Worm (Caenorhabditis elegans) whole organism, L4 larva: ENCODE results near the gene cyp-13A6.

Experiments used
- D1046.2 ChIP-seq: fragments of 200-800 bp; sonication (Bioruptor generic); IDR thresholded peaks from 2 replicates; pipeline ENCODE4 v1.3.6; 2022; ENCODE audit warnings: missing genetic modification characterization, missing compliant biosample characterization
- F26F4.8 ChIP-seq: fragments of 200-800 bp; sonication (Bioruptor generic); conservative IDR thresholded peaks from 2 replicates; pipeline ENCODE4 v1.3.6; 2022; ENCODE audit warnings: missing genetic modification characterization, missing compliant biosample characterization
- F44E2.7 ChIP-seq: fragments of 200-800 bp; sonication (Bioruptor generic); IDR thresholded peaks from 2 replicates; pipeline ENCODE4 v2.1.2; 2022; ENCODE audit warnings: missing genetic modification characterization, missing compliant biosample characterization
- R02D3.7 ChIP-seq: fragments of 150-350 bp; sonication (generic microtip); optimal IDR thresholded peaks from 3 replicates; lab custom pipeline; 2014; ENCODE audit warnings: missing biosample characterization, missing genetic modification characterization
- T20F7.1 ChIP-seq: fragments of 200-800 bp; sonication (Bioruptor generic); optimal IDR thresholded peaks from 2 replicates; lab custom pipeline; 2018; ENCODE audit warnings: mild to moderate bottlenecking, missing genetic modification characterization, missing compliant biosample characterization
- Y105C5A.15 ChIP-seq: fragments of 200-800 bp; sonication (Bioruptor generic); IDR thresholded peaks from 2 replicates; pipeline ENCODE4 v1.3.6; 2022; ENCODE audit warnings: missing genetic modification characterization, missing compliant biosample characterization
- Y48G9A.11 ChIP-seq: fragments of 200-800 bp; sonication (Bioruptor generic); IDR thresholded peaks from 2 replicates; pipeline ENCODE4 v1.3.6; 2022; ENCODE audit warnings: missing genetic modification reagents, missing genetic modification characterization, missing compliant biosample characterization
- ZK546.5 ChIP-seq, 2 experiments: sonication (generic microtip); optimal IDR thresholded peaks; 2 replicates each; lab custom pipeline; 2017; ENCODE audit warnings: missing biosample characterization in 2 of 2, missing genetic modification characterization in 2 of 2
- aha-1 ChIP-seq: fragments of 150-350 bp; peaks from one replicate; lab custom pipeline; 2014; ENCODE audit warnings: missing biosample characterization, missing genetic modification characterization
- ama-1 ChIP-seq: fragments of 150-350 bp; optimal IDR thresholded peaks from 2 replicates; lab custom pipeline; 2014; ENCODE audit warnings: inconsistent platforms, mixed read lengths
- ceh-20 ChIP-seq: fragments of 200-800 bp; sonication (Bioruptor generic); IDR thresholded peaks from 2 replicates; pipeline ENCODE4 v1.3.6; 2022; ENCODE audit warnings: missing genetic modification reagents, missing genetic modification characterization, missing compliant biosample characterization
- ceh-62 ChIP-seq: sonication (generic microtip); optimal IDR thresholded peaks from 2 replicates; lab custom pipeline; 2017; ENCODE audit warnings: missing biosample characterization, missing genetic modification characterization
- cey-2 ChIP-seq: sonication (generic microtip); optimal IDR thresholded peaks from 3 replicates; lab custom pipeline; 2017; ENCODE audit warnings: missing genetic modification characterization, mild to moderate bottlenecking, missing compliant biosample characterization, antibody characterized with exemption, borderline replicate concordance; ENCODE audit not compliant: insufficient read depth
- daf-12 ChIP-seq: fragments of 150-350 bp; optimal IDR thresholded peaks from 2 replicates; lab custom pipeline; 2014; ENCODE audit warnings: missing biosample characterization, missing genetic modification reagents, missing genetic modification characterization
- daf-16 ChIP-seq, 3 experiments: sonication (generic microtip); optimal IDR thresholded peaks; 2 replicates each; lab custom pipeline; 2016 to 2017; ENCODE audit warnings: missing genetic modification characterization in 3 of 3, missing genetic modification reagents in 3 of 3, mild to moderate bottlenecking in 2 of 3, missing compliant biosample characterization in 2 of 3, missing biosample characterization in 1 of 3, moderate library complexity in 1 of 3
- daf-19 ChIP-seq: fragments of 200-800 bp; sonication (Bioruptor generic); conservative IDR thresholded peaks from 2 replicates; pipeline ENCODE4 v1.3.6; 2022; ENCODE audit warnings: missing genetic modification characterization, missing compliant biosample characterization
- dmd-6 ChIP-seq: fragments of 200-800 bp; sonication (Bioruptor generic); IDR thresholded peaks from 2 replicates; pipeline ENCODE4 v1.3.6; 2022; ENCODE audit warnings: missing genetic modification reagents, missing genetic modification characterization, missing compliant biosample characterization
- dmd-8 ChIP-seq: fragments of 200-800 bp; sonication (Bioruptor generic); IDR thresholded peaks from 2 replicates; pipeline ENCODE4 v1.3.6; 2022; ENCODE audit warnings: missing genetic modification characterization, missing compliant biosample characterization
- dve-1 ChIP-seq: sonication (generic microtip); optimal IDR thresholded peaks from 2 replicates; lab custom pipeline; 2017; ENCODE audit warnings: antibody characterized with exemption, mild to moderate bottlenecking, missing genetic modification characterization, missing compliant biosample characterization; ENCODE audit not compliant: insufficient read depth
- egl-27 ChIP-seq: sonication (generic microtip); optimal IDR thresholded peaks from 3 replicates; lab custom pipeline; 2017; ENCODE audit warnings: missing biosample characterization, missing genetic modification reagents, missing genetic modification characterization
- hlh-11 ChIP-seq: fragments of 200-800 bp; sonication (Bioruptor generic); optimal IDR thresholded peaks from 2 replicates; lab custom pipeline; 2018; ENCODE audit warnings: mild to moderate bottlenecking, missing genetic modification characterization, missing compliant biosample characterization
- lin-13 ChIP-seq: fragments of 150-350 bp; optimal IDR thresholded peaks from 2 replicates; lab custom pipeline; 2014; ENCODE audit warnings: missing biosample characterization, missing genetic modification reagents, missing genetic modification characterization
- lin-15B ChIP-seq: fragments of 150-350 bp; sonication (generic microtip); optimal IDR thresholded peaks from 3 replicates; lab custom pipeline; 2014; ENCODE audit warnings: missing biosample characterization, missing genetic modification characterization
- lin-29 ChIP-seq: fragments of 200-800 bp; sonication (Bioruptor generic); IDR thresholded peaks from 2 replicates; pipeline ENCODE4 v1.3.6; 2022; ENCODE audit warnings: missing genetic modification reagents, missing genetic modification characterization, missing compliant biosample characterization
- lin-38 ChIP-seq: fragments of 200-800 bp; sonication (Bioruptor generic); IDR thresholded peaks from 2 replicates; pipeline ENCODE4 v1.3.6; 2022; ENCODE audit warnings: missing genetic modification reagents, missing genetic modification characterization, missing compliant biosample characterization
- lin-39 ChIP-seq: fragments of 150-350 bp; optimal IDR thresholded peaks from 2 replicates; lab custom pipeline; 2014; ENCODE audit warnings: missing biosample characterization, missing genetic modification reagents, missing genetic modification characterization
- madf-5 ChIP-seq, 2 experiments: fragments of 200-800 bp; sonication (Bioruptor generic); IDR thresholded peaks; 2 replicates each; pipeline ENCODE4 v1.3.6; 2022; ENCODE audit warnings: missing compliant biosample characterization in 2 of 2, missing genetic modification characterization in 2 of 2
- mdl-1 ChIP-seq, 2 experiments: fragments of 150-350 bp in 1 of 2; sonication (generic microtip) in 1 of 2; optimal IDR thresholded peaks; 2 replicates each; lab custom pipeline; 2014 to 2017; ENCODE audit warnings: missing biosample characterization in 2 of 2, missing genetic modification characterization in 2 of 2
- mdt-29 ChIP-seq: fragments of 200-800 bp; sonication (Bioruptor generic); IDR thresholded peaks from 2 replicates; pipeline ENCODE4 v1.3.6; 2022; ENCODE audit warnings: missing genetic modification reagents, missing genetic modification characterization, missing compliant biosample characterization
- mep-1 ChIP-seq: fragments of 150-350 bp; sonication (generic microtip); optimal IDR thresholded peaks from 3 replicates; lab custom pipeline; 2014; ENCODE audit warnings: missing biosample characterization, missing genetic modification characterization
- mxl-2 ChIP-seq: fragments of 200-800 bp; sonication (Bioruptor generic); conservative IDR thresholded peaks from 2 replicates; pipeline ENCODE4 v1.3.6; 2022; ENCODE audit warnings: missing genetic modification reagents, missing genetic modification characterization, missing compliant biosample characterization
- mxl-3 ChIP-seq: fragments of 200-800 bp; sonication (Bioruptor generic); optimal IDR thresholded peaks from 2 replicates; lab custom pipeline; 2018; ENCODE audit warnings: mild to moderate bottlenecking, missing genetic modification characterization, missing compliant biosample characterization
- nhr-10 ChIP-seq: fragments of 150-350 bp; optimal IDR thresholded peaks from 2 replicates; lab custom pipeline; 2014; ENCODE audit warnings: missing biosample characterization, missing genetic modification characterization
- nhr-102 ChIP-seq: sonication (generic microtip); optimal IDR thresholded peaks from 2 replicates; lab custom pipeline; 2016; ENCODE audit warnings: mild to moderate bottlenecking, missing genetic modification characterization, moderate library complexity, missing compliant biosample characterization
- nhr-11 ChIP-seq: fragments of 150-350 bp; optimal IDR thresholded peaks from 2 replicates; lab custom pipeline; 2014; ENCODE audit warnings: missing biosample characterization, missing genetic modification characterization
- nhr-28 ChIP-seq: fragments of 150-350 bp; optimal IDR thresholded peaks from 2 replicates; lab custom pipeline; 2014; ENCODE audit warnings: missing biosample characterization, missing genetic modification characterization
- nhr-42 ChIP-seq: fragments of 200-800 bp; sonication (Bioruptor generic); IDR thresholded peaks from 2 replicates; pipeline ENCODE4 v1.3.6; 2022; ENCODE audit warnings: missing genetic modification characterization, missing compliant biosample characterization
- nhr-48 ChIP-seq: sonication (generic microtip); optimal IDR thresholded peaks from 2 replicates; lab custom pipeline; 2016; ENCODE audit warnings: mild to moderate bottlenecking, missing genetic modification characterization, missing compliant biosample characterization
- nhr-76 ChIP-seq: fragments of 150-350 bp; optimal IDR thresholded peaks from 2 replicates; lab custom pipeline; 2014; ENCODE audit warnings: missing biosample characterization, missing genetic modification characterization
- pha-4 ChIP-seq, 2 experiments: fragments of 150-350 bp in 1 of 2; fragments of 200-800 bp in 1 of 2; sonication (Bioruptor generic) in 1 of 2; IDR thresholded peaks in 1 of 2; optimal IDR thresholded peaks in 1 of 2; 2 replicates each; pipeline versions ENCODE4 v1.3.6 to Lab custom; 2014 to 2022; ENCODE audit warnings: missing genetic modification characterization in 2 of 2, missing genetic modification reagents in 2 of 2, missing biosample characterization in 1 of 2, missing compliant biosample characterization in 1 of 2
- rbr-2 ChIP-seq: sonication (generic microtip); optimal IDR thresholded peaks from 2 replicates; lab custom pipeline; 2016; ENCODE audit warnings: missing genotype, missing genetic modification characterization, missing compliant biosample characterization
- skn-1 ChIP-seq: fragments of 150-350 bp; optimal IDR thresholded peaks from 2 replicates; lab custom pipeline; 2014; ENCODE audit warnings: missing biosample characterization, missing genetic modification characterization
- snpc-4 ChIP-seq: fragments of 150-350 bp; optimal IDR thresholded peaks from 2 replicates; lab custom pipeline; 2014; ENCODE audit warnings: missing biosample characterization, missing genetic modification characterization
- unc-39 ChIP-seq: sonication (generic microtip); optimal IDR thresholded peaks from 2 replicates; lab custom pipeline; 2017; ENCODE audit warnings: missing biosample characterization, missing genetic modification characterization
- unc-62 ChIP-seq, 3 experiments: fragments of 150-350 bp in 1 of 3; sonication (generic microtip); optimal IDR thresholded peaks in 2 of 3; peaks in 1 of 3; 1 replicate in 1 of 3; 2 replicates in 2 of 3; lab custom pipeline; 2014 to 2017; ENCODE audit warnings: missing biosample characterization in 3 of 3, missing genetic modification characterization in 3 of 3, missing genetic modification reagents in 3 of 3, missing genotype in 1 of 3
- zfp-2 ChIP-seq: sonication (generic microtip); optimal IDR thresholded peaks from 2 replicates; lab custom pipeline; 2016; ENCODE audit warnings: mild to moderate bottlenecking, missing genetic modification characterization, missing compliant biosample characterization

cyp-13A6 gene

ce11 chrII:9778495-9778894 is 24.1 kb downstream of the cyp-13A6 start:
- TF ChIP-seq F44E2.7 (GFP tag; lab: Robert Waterston, UW): no peak
- no peak for TF ChIP-seq rbr-2 (tag; lab: Kevin White, UChicago)
- TF ChIP-seq dmd-8 (GFP tag; lab: Robert Waterston, UW): no peak
- TF ChIP-seq mxl-2: no peak
- TF ChIP-seq unc-62 (GFP tag; optimal IDR thresholded peaks at IDR 0.05 in 1 of 2; lab: Kevin White, UChicago): peak in 1 of 2 experiments; percentile 19
- TF ChIP-seq unc-62 (tag; optimal IDR thresholded peaks at IDR 0.05; lab: Kevin White, UChicago): no peak
- TF ChIP-seq daf-12: no peak
- peak; percentile 9 for TF ChIP-seq aha-1 (tag; lab: Kevin White, UChicago)
- no peak for TF ChIP-seq lin-39 (tag; lab: Kevin White, UChicago)
- no peak for TF ChIP-seq nhr-10 (tag; lab: Kevin White, UChicago)
- TF ChIP-seq mep-1: no peak
- no peak for TF ChIP-seq madf-5 (GFP tag; IDR thresholded peaks at IDR 0.05; lab: Robert Waterston, UW)
- no peak for TF ChIP-seq zfp-2 (tag; lab: Kevin White, UChicago)
- no peak for TF ChIP-seq lin-38 (GFP tag; lab: Robert Waterston, UW)

ce11 chrII:9775790-9776189 is 26.8 kb downstream of the cyp-13A6 start, which contains the start of gene T10B9.9:
Gene T10B9.9 (minus strand): TSS chrII:9775890.
- TF ChIP-seq T20F7.1 (GFP tag; lab: Kevin White, UChicago) (no peak), F44E2.7 (GFP tag; lab: Robert Waterston, UW) (no peak), nhr-48 (tag; lab: Kevin White, UChicago) (no peak), zfp-2 (tag; lab: Kevin White, UChicago) (no peak), ceh-20 (GFP tag; lab: Robert Waterston, UW) (no peak), egl-27 (tag; lab: Kevin White, UChicago) (no peak), mep-1 (no peak), unc-39 (tag; lab: Kevin White, UChicago) (no peak), D1046.2 (GFP tag; lab: Robert Waterston, UW) (no peak), mdt-29 (no peak), Y48G9A.11 (GFP tag; lab: Robert Waterston, UW) (no peak)

- no peak for TF ChIP-seq daf-12
- no peak for TF ChIP-seq egl-27 (tag; lab: Kevin White, UChicago)
- no peak for TF ChIP-seq mdl-1 (tag; optimal IDR thresholded peaks at IDR 0.05; lab: Kevin White, UChicago)
- TF ChIP-seq skn-1: no peak
- TF ChIP-seq nhr-11 (tag; lab: Kevin White, UChicago): no peak
- TF ChIP-seq unc-39 (tag; lab: Kevin White, UChicago): no peak
- peak; percentile 63 for TF ChIP-seq dve-1 (tag; lab: Kevin White, UChicago)
- TF ChIP-seq lin-13 (GFP tag; lab: Kevin White, UChicago): no peak
- TF ChIP-seq ceh-62 (tag; lab: Kevin White, UChicago): no peak
- no peak for TF ChIP-seq R02D3.7
- no peak for TF ChIP-seq ama-1 (lab: Kevin White, UChicago)
- no peak for TF ChIP-seq lin-29
- TF ChIP-seq mxl-3: peak; percentile 53
- peak; percentile 67 for TF ChIP-seq dmd-6
- no peak for TF ChIP-seq nhr-28 (tag; lab: Kevin White, UChicago)
- peak; percentile 23 to 83 for TF ChIP-seq daf-16 (GFP tag; optimal IDR thresholded peaks at IDR 0.05; lab: Kevin White, UChicago)
- TF ChIP-seq daf-16 (tag; optimal IDR thresholded peaks at IDR 0.05; lab: Kevin White, UChicago): peak; percentile 75
- peak; percentile 86 for TF ChIP-seq pha-4 (GFP tag; IDR thresholded peaks at IDR 0.05; lab: Robert Waterston, UW)
- no peak for TF ChIP-seq pha-4 (tag; optimal IDR thresholded peaks at IDR 0.05; lab: Kevin White, UChicago)
- peak; percentile 73; the same call in 1 of the 2 replicates for TF ChIP-seq F26F4.8 (GFP tag; lab: Robert Waterston, UW)
- peak; percentile 85 for TF ChIP-seq nhr-102 (tag; lab: Kevin White, UChicago)
- no peak for TF ChIP-seq snpc-4 (tag; lab: Kevin White, UChicago)
- TF ChIP-seq ZK546.5 (tag; optimal IDR thresholded peaks at IDR 0.05; lab: Kevin White, UChicago): no peak
- TF ChIP-seq cey-2 (tag; lab: Kevin White, UChicago): no peak
- TF ChIP-seq nhr-42 (GFP tag; lab: Robert Waterston, UW): peak; percentile 46; the same call in 1 of the 2 replicates
- no peak for TF ChIP-seq nhr-76 (tag; lab: Kevin White, UChicago)
- 0 out of 2 replicates have a peak, but pooled peaks have one; percentile 23 for TF ChIP-seq daf-19 (GFP tag; lab: Robert Waterston, UW)
- TF ChIP-seq lin-38 (GFP tag; lab: Robert Waterston, UW): peak; percentile 77
- no peak for TF ChIP-seq hlh-11 (tag; lab: Kevin White, UChicago)
- TF ChIP-seq mep-1: peak; percentile 63
- TF ChIP-seq zfp-2 (tag; lab: Kevin White, UChicago): no peak
- TF ChIP-seq Y105C5A.15 (GFP tag; lab: Robert Waterston, UW): peak; percentile 91
- no peak for TF ChIP-seq lin-15B (tag; lab: Kevin White, UChicago)
- TF ChIP-seq mxl-2: 0 out of 2 replicates have a peak, but pooled peaks have one; percentile 25
Measured at ce11 chrII:9774653-9775052, 28.0 kb downstream of the cyp-13A6 start.
